Fruit fly (Drosophila melanogaster) whole organism, wandering third instar larva: ENCODE data around the gene CG9514.

Experiments
- Abd-B ChIP-seq: fragments of >200 bp; optimal IDR thresholded peaks from 2 replicates; lab custom pipeline; 2017; ENCODE audit warnings: missing biosample characterization, missing genetic modification characterization
- CG32264 ChIP-seq: fragments of 200-800 bp; sonication (Bioruptor generic); optimal IDR thresholded peaks from 2 replicates; lab custom pipeline; 2016; ENCODE audit warnings: missing biosample characterization, missing genetic modification characterization
- Dfd ChIP-seq: fragments of >200 bp; optimal IDR thresholded peaks from 2 replicates; lab custom pipeline; 2017; ENCODE audit warnings: missing biosample characterization, missing genetic modification characterization
- HLH106 ChIP-seq: fragments of 200-800 bp; optimal IDR thresholded peaks from 3 replicates; lab custom pipeline; 2019; ENCODE audit warnings: missing biosample characterization, mild to moderate bottlenecking, missing genetic modification characterization, moderate library complexity
- Hr83 ChIP-seq: fragments of 200-300 bp; sonication (Bioruptor generic); optimal IDR thresholded peaks from 2 replicates; lab custom pipeline; 2016; ENCODE audit warnings: missing biosample characterization, mild to moderate bottlenecking, missing genetic modification characterization, moderate library complexity; ENCODE audit not compliant: poor library complexity, severe bottlenecking
- N ChIP-seq: fragments of >200 bp; optimal IDR thresholded peaks from 2 replicates; lab custom pipeline; 2018; ENCODE audit warnings: missing biosample characterization, missing external identifiers, missing genetic modification characterization
- ey ChIP-seq: fragments of 200-800 bp; sonication (Bioruptor generic); optimal IDR thresholded peaks from 2 replicates; lab custom pipeline; 2016; ENCODE audit warnings: missing biosample characterization, missing genetic modification characterization
- h ChIP-seq: fragments of 200-800 bp; sonication (Bioruptor generic); optimal IDR thresholded peaks from 3 replicates; lab custom pipeline; 2016; ENCODE audit warnings: missing biosample characterization, mild to moderate bottlenecking, missing genetic modification characterization
- jim ChIP-seq: fragments of 175-275, 200-325 bp; sonication (Bioruptor generic); optimal IDR thresholded peaks from 2 replicates; lab custom pipeline; 2016; ENCODE audit warnings: missing biosample characterization, mild to moderate bottlenecking, missing genetic modification characterization
- psq ChIP-seq: fragments of 200-800 bp; sonication (Bioruptor generic); optimal IDR thresholded peaks from 3 replicates; lab custom pipeline; 2017; ENCODE audit warnings: missing biosample characterization, mild to moderate bottlenecking, missing genetic modification characterization, moderate library complexity
- sv ChIP-seq: fragments of 200-800 bp; sonication (Bioruptor generic); optimal IDR thresholded peaks from 3 replicates; lab custom pipeline; 2016; ENCODE audit warnings: missing biosample characterization, missing genetic modification characterization
- tai ChIP-seq: sonication (Bioruptor generic); optimal IDR thresholded peaks from 2 replicates; lab custom pipeline; 2016; ENCODE audit warnings: missing biosample characterization, missing genetic modification characterization
- usp ChIP-seq: fragments of >200 bp; optimal IDR thresholded peaks from 2 replicates; lab custom pipeline; 2017; ENCODE audit warnings: missing biosample characterization, missing genetic modification characterization
- woc ChIP-seq: sonication (Bioruptor generic); optimal IDR thresholded peaks from 2 replicates; lab custom pipeline; 2016; ENCODE audit warnings: missing biosample characterization, mild to moderate bottlenecking, missing genetic modification characterization

The CG9514 gene

dm6 chrX:14837983-14838382, 58.7 kb downstream of the CG9514 start, which contains the start of gene Grx5:
Gene Grx5 (minus strand): TSS chrX:14838198.
- TF ChIP-seq HLH106 (tag; lab: Kevin White, UChicago) (no peak), psq (GFP tag; lab: Kevin White, UChicago) (no peak)

DNA sequence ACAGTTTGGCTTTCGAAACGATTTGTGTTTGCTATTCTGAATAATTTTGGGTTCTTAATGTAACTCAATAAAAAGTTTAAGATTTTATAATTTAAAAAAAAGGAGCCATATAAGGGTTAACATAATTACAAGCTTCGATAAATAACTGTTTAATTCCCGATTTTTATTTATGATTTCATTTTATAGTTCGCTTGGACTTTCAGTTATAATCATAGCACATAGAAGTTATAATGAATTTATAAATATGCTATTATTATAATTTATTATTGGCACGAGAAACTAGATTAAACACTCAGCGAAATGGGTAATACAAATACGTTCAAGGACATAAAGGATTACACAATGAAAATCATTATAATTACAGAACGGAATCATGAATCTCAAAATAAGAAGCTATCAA, 60.3 kb downstream of the CG9514 start, which contains the start of gene CG14410:
CG14410 (plus strand) TSS at position 301 of the 400 bp plus-strand sequence.
- TF ChIP-seq Hr83 (GFP tag; lab: Kevin White, UChicago), result no peak
- no peak for TF ChIP-seq tai (GFP tag; lab: Kevin White, UChicago)
- TF ChIP-seq N, result no peak
- no peak for TF ChIP-seq psq (GFP tag; lab: Kevin White, UChicago)
- no peak for TF ChIP-seq Abd-B (GFP tag; lab: Kevin White, UChicago)
- no peak for TF ChIP-seq sv
- TF ChIP-seq Dfd (GFP tag; lab: Kevin White, UChicago), result no peak
- no peak for TF ChIP-seq CG32264 (GFP tag; lab: Kevin White, UChicago)
- TF ChIP-seq jim, result no peak
- no peak for TF ChIP-seq h
- TF ChIP-seq ey (GFP tag; lab: Kevin White, UChicago), result no peak
- no peak for TF ChIP-seq usp
- TF ChIP-seq woc, result no peak
